Fruit fly (Drosophila melanogaster): ENCODE results near the gene CG10077.

The CG10077 gene

DNA sequence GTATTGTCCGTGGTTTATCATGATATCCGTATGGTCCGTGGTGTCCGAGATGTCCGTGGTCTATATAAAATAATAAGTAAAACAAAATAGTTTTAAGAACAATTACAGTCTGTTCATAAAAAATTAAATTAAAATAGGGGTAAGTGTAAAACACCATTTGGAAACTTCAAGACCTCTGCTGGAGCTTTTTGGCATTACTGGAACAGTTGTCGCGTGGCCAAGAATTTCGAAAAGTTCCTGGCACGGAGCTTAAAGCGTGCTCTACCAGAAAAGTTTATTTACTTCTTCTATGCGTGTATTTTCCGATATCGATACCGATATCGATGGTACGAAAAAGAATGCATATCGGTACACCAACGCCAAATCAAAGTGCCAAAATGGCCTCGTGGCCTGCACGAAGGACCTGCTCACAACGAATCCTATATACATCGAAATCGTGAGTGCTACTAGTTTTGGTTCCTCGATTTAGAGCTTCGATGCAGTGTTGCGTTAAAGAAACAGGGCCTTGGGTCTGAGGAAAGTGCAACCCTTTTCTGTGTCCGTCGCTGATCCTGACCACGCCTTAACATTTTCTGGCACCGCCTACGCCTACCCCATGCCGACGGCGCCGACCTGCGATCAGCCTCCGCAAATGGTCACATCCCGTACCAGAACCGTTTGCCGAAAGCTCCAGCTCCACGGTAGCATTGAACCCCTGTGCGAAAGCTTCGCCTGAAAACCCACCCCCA, 13.4 kb downstream of the CG10077 start (continued):
- TF ChIP-seq CG7745 (tag; optimal IDR thresholded peaks at IDR 0.05) (no peak), H2.0 (GFP tag; IDR thresholded peaks at IDR 0.05) (no peak), CG8944 (GFP tag; optimal IDR thresholded peaks at IDR 0.05) (no peak), CG1233 (GFP tag; optimal IDR thresholded peaks at IDR 0.05) (no peak), CrebB (tag; optimal IDR thresholded peaks at IDR 0.05) (no peak), CG10462 (GFP tag; optimal IDR thresholded peaks at IDR 0.05) (no peak), CG6854 (GFP tag; optimal IDR thresholded peaks at IDR 0.05) (no peak), jumu (GFP tag; optimal IDR thresholded peaks at IDR 0.05) (no peak), Mes4 (GFP tag; optimal IDR thresholded peaks at IDR 0.05) (no peak), Oli (tag; optimal IDR thresholded peaks at IDR 0.05) (no peak), TFAM (GFP tag; optimal IDR thresholded peaks at IDR 0.05) (no peak), tna (GFP tag; IDR thresholded peaks at IDR 0.05; ENCODE audit: partially characterized antibody) (0 out of 2 replicates have a peak, but pooled peaks have one; percentile 43), Sox100B (GFP tag; optimal IDR thresholded peaks at IDR 0.05) (no peak), cato (GFP tag; optimal IDR thresholded peaks at IDR 0.05; ENCODE audit: borderline replicate concordance) (no peak), slou (GFP tag; optimal IDR thresholded peaks at IDR 0.05) (no peak), stc (GFP tag; IDR thresholded peaks at IDR 0.05) (no peak), pfk (GFP tag; optimal IDR thresholded peaks at IDR 0.05) (no peak), CG16863 (GFP tag; optimal IDR thresholded peaks at IDR 0.05) (no peak), Taf1 (GFP tag; IDR thresholded peaks at IDR 0.05) (no peak), CG1603 (tag; optimal IDR thresholded peaks at IDR 0.05) (no peak), hkb (optimal IDR thresholded peaks at IDR 0.05) (no peak), hkb (GFP tag; IDR thresholded peaks at IDR 0.05) (0 out of 2 replicates have a peak, but pooled peaks have one; percentile 14), CG34376 (GFP tag; optimal IDR thresholded peaks at IDR 0.05) (no peak), CG14014 (GFP tag; IDR thresholded peaks at IDR 0.05) (no peak), cwo (GFP tag; optimal IDR thresholded peaks at IDR 0.05) (no peak), tll (GFP tag; optimal IDR thresholded peaks at IDR 0.05) (no peak), CG16813 (GFP tag; IDR thresholded peaks at IDR 0.05; ENCODE audit: partially characterized antibody) (peak; percentile 27; the same call in 1 of the 3 replicates), bsh (GFP tag; optimal IDR thresholded peaks at IDR 0.05) (no peak), aop (GFP tag; IDR thresholded peaks at IDR 0.05) (no peak), tap (tag; optimal IDR thresholded peaks at IDR 0.05) (no peak), CG12236 (GFP tag; optimal IDR thresholded peaks at IDR 0.05) (no peak), ken (GFP tag; IDR thresholded peaks at IDR 0.05) (no peak), gce (GFP tag; IDR thresholded peaks at IDR 0.05) (no peak), cas (GFP tag; IDR thresholded peaks at IDR 0.05) (no peak), Hmr (GFP tag; optimal IDR thresholded peaks at IDR 0.05) (peak; percentile 37), Stat92E (GFP tag; optimal IDR thresholded peaks at IDR 0.05) (no peak), CG10267 (tag; optimal IDR thresholded peaks at IDR 0.05) (no peak), CG12219 (GFP tag; optimal IDR thresholded peaks at IDR 0.05) (no peak), CoRest (tag; optimal IDR thresholded peaks at IDR 0.05) (no peak), cg (GFP tag; optimal IDR thresholded peaks at IDR 0.05) (peak; percentile 13), CG12104 (GFP tag; optimal IDR thresholded peaks at IDR 0.05) (no peak), Gug (GFP tag; IDR thresholded peaks at IDR 0.05) (no peak), odd (GFP tag; optimal IDR thresholded peaks at IDR 0.05) (no peak), onecut (GFP tag; IDR thresholded peaks at IDR 0.05) (no peak), Fer1 (GFP tag; optimal IDR thresholded peaks at IDR 0.05) (no peak), amos (GFP tag; IDR thresholded peaks at IDR 0.05; ENCODE audit: partially characterized antibody) (peak; percentile 47; the same call in 1 of the 2 replicates), Aef1 (GFP tag; IDR thresholded peaks at IDR 0.05) (no peak), zf30C (GFP tag; optimal IDR thresholded peaks at IDR 0.05) (no peak), CG33557 (GFP tag; optimal IDR thresholded peaks at IDR 0.05) (no peak)

Measured in whole organism, embryonic.